Fruit fly (Drosophila melanogaster) whole organism, prepupa: ENCODE results near the gene mAcon1.

Source experiments
- CG34406 ChIP-seq: fragments of 200-800 bp; sonication (Bioruptor generic); optimal IDR thresholded peaks from 3 replicates; lab custom pipeline; 2016; ENCODE audit warnings: missing biosample characterization, missing genetic modification characterization
- CG4318 ChIP-seq: fragments of 200-800 bp; sonication (Bioruptor generic); optimal IDR thresholded peaks from 3 replicates; lab custom pipeline; 2017; ENCODE audit warnings: missing biosample characterization, mild to moderate bottlenecking, missing genetic modification characterization
- Lpt ChIP-seq: fragments of 200-800 bp; sonication (Bioruptor generic); optimal IDR thresholded peaks from 3 replicates; lab custom pipeline; 2016; ENCODE audit warnings: missing biosample characterization, missing genetic modification characterization
- OdsH ChIP-seq: fragments of 200-800 bp; sonication (Bioruptor generic); optimal IDR thresholded peaks from 3 replicates; lab custom pipeline; 2016; ENCODE audit warnings: missing biosample characterization, missing genetic modification characterization
- Smox ChIP-seq: fragments of 200-800 bp; sonication (Bioruptor generic); optimal IDR thresholded peaks from 3 replicates; lab custom pipeline; 2016; ENCODE audit warnings: missing biosample characterization, missing genetic modification characterization
- dsx ChIP-seq: fragments of 200-800 bp; optimal IDR thresholded peaks from 3 replicates; lab custom pipeline; 2019; ENCODE audit warnings: missing biosample characterization, mild to moderate bottlenecking, missing genetic modification characterization, moderate library complexity; ENCODE audit not compliant: poor library complexity, severe bottlenecking
- net ChIP-seq: fragments of 200-800 bp; sonication (Bioruptor generic); optimal IDR thresholded peaks from 3 replicates; lab custom pipeline; 2016; ENCODE audit warnings: missing biosample characterization, missing genetic modification characterization
- salr ChIP-seq, 2 experiments: fragments of 200-800 bp; sonication (Bioruptor generic); optimal IDR thresholded peaks; 3 replicates each; lab custom pipeline; 2016 to 2018; ENCODE audit warnings: missing biosample characterization in 2 of 2, missing genetic modification characterization in 2 of 2, mild to moderate bottlenecking in 1 of 2
- ss ChIP-seq, 2 experiments: fragments of 200-800 bp; sonication (Bioruptor generic); optimal IDR thresholded peaks; 2 replicates in 1 of 2; 3 replicates in 1 of 2; lab custom pipeline; 2017 to 2018; ENCODE audit warnings: mild to moderate bottlenecking in 2 of 2, missing biosample characterization in 2 of 2, missing genetic modification characterization in 2 of 2, moderate library complexity in 1 of 2
- svp ChIP-seq: fragments of 200-800 bp; sonication (Bioruptor generic); peaks from one replicate; lab custom pipeline; 2016; ENCODE audit warnings: missing biosample characterization, missing genetic modification characterization

- no peak for TF ChIP-seq OdsH
- TF ChIP-seq CG34406 (GFP tag; lab: Kevin White, UChicago): no peak
- no peak for TF ChIP-seq salr (GFP tag; optimal IDR thresholded peaks at IDR 0.05; lab: Kevin White, UChicago)
- TF ChIP-seq svp (GFP tag; lab: Kevin White, UChicago): no peak
- TF ChIP-seq Lpt (GFP tag; lab: Kevin White, UChicago): no peak
- no peak for TF ChIP-seq ss (GFP tag; optimal IDR thresholded peaks at IDR 0.05; lab: Kevin White, UChicago)
- TF ChIP-seq net (GFP tag; lab: Kevin White, UChicago): no peak
- no peak for TF ChIP-seq CG4318 (GFP tag; lab: Kevin White, UChicago)
- no peak for TF ChIP-seq Smox
- TF ChIP-seq dsx (GFP tag; lab: Kevin White, UChicago): no peak
Measured at dm6 chr2L:21142501-21142849, 25.9 kb upstream of the mAcon1 start.
